Fruit fly (Drosophila melanogaster) whole organism, embryonic: Measurements from ENCODE around the gene numb.

Source experiments
- Bteb2 ChIP-seq: fragments of 200-800 bp; sonication (Bioruptor generic); optimal IDR thresholded peaks from 2 replicates; lab custom pipeline; 2016; ENCODE audit warnings: missing biosample characterization, missing genetic modification characterization
- CG1024 ChIP-seq: fragments of 200-800 bp; sonication (Bioruptor generic); IDR thresholded peaks from 2 replicates; pipeline ENCODE4 v1.3.6; 2022; ENCODE audit warnings: missing biosample characterization, missing genetic modification characterization
- CG13123 ChIP-seq: fragments of 200-800 bp; sonication (Bioruptor generic); optimal IDR thresholded peaks from 2 replicates; lab custom pipeline; 2016; ENCODE audit warnings: missing biosample characterization, missing genetic modification characterization
- CG14965 ChIP-seq: fragments of 200-800 bp; sonication (Bioruptor generic); optimal IDR thresholded peaks from 2 replicates; lab custom pipeline; 2016; ENCODE audit warnings: missing biosample characterization, missing genetic modification characterization, borderline replicate concordance
- CG15011 ChIP-seq: fragments of 200-800 bp; sonication (Bioruptor generic); optimal IDR thresholded peaks from 3 replicates; lab custom pipeline; 2018; ENCODE audit warnings: missing biosample characterization, mild to moderate bottlenecking, missing genetic modification characterization
- CG16815 ChIP-seq: fragments of 200-800 bp; sonication (Bioruptor generic); optimal IDR thresholded peaks from 3 replicates; lab custom pipeline; 2017; ENCODE audit warnings: missing biosample characterization, mild to moderate bottlenecking, missing genetic modification characterization
- CG16863 ChIP-seq: fragments of 200-800 bp; sonication (Bioruptor generic); optimal IDR thresholded peaks from 3 replicates; lab custom pipeline; 2016; ENCODE audit warnings: missing biosample characterization, missing genetic modification characterization
- CG18262 ChIP-seq: fragments of 200-800 bp; optimal IDR thresholded peaks from 3 replicates; lab custom pipeline; 2019; ENCODE audit warnings: missing biosample characterization, mild to moderate bottlenecking, missing genetic modification characterization, moderate library complexity
- CG2678 ChIP-seq: fragments of 200-800 bp; sonication (Bioruptor generic); optimal IDR thresholded peaks from 3 replicates; lab custom pipeline; 2019; ENCODE audit warnings: missing biosample characterization, mild to moderate bottlenecking, missing genetic modification characterization, moderate library complexity
- CG30020 ChIP-seq: fragments of 200-800 bp; optimal IDR thresholded peaks from 2 replicates; lab custom pipeline; 2019; ENCODE audit warnings: missing biosample characterization, mild to moderate bottlenecking, missing genetic modification characterization, moderate library complexity
- CG30431 ChIP-seq: fragments of 200-800 bp; sonication (Bioruptor generic); optimal IDR thresholded peaks from 2 replicates; lab custom pipeline; 2017; ENCODE audit warnings: missing biosample characterization, missing genetic modification characterization
- CG31365 ChIP-seq: fragments of 200-800 bp; sonication (Bioruptor generic); optimal IDR thresholded peaks from 2 replicates; lab custom pipeline; 2018; ENCODE audit warnings: missing biosample characterization, mild to moderate bottlenecking, missing genetic modification characterization
- CG34422 ChIP-seq: fragments of 200-800 bp; sonication (Bioruptor generic); IDR thresholded peaks from 3 replicates; pipeline ENCODE4 v1.3.6; 2022; ENCODE audit warnings: missing biosample characterization, missing genetic modification characterization
- CG42726 ChIP-seq: fragments of 200-800 bp; sonication (Bioruptor generic); IDR thresholded peaks from 2 replicates; pipeline ENCODE4 v1.3.6; 2022; ENCODE audit warnings: missing biosample characterization, missing genetic modification characterization; ENCODE audit not compliant: partially characterized antibody
- CG4282 ChIP-seq: fragments of 200-800 bp; sonication (Bioruptor generic); optimal IDR thresholded peaks from 2 replicates; lab custom pipeline; 2016; ENCODE audit warnings: missing biosample characterization, missing genetic modification characterization
- CG5953 ChIP-seq: fragments of 200-800 bp; sonication (Bioruptor generic); IDR thresholded peaks from 2 replicates; pipeline ENCODE4 v1.3.6; 2022; ENCODE audit warnings: missing biosample characterization, missing genetic modification characterization
- CG6254 ChIP-seq: fragments of 200-800 bp; sonication (Bioruptor generic); optimal IDR thresholded peaks from 3 replicates; lab custom pipeline; 2017; ENCODE audit warnings: mild to moderate bottlenecking, missing biosample characterization, missing genetic modification reagents, missing genetic modification characterization
- CG6813 ChIP-seq: fragments of 200-800 bp; sonication (Bioruptor generic); optimal IDR thresholded peaks from 2 replicates; lab custom pipeline; 2017; ENCODE audit warnings: missing biosample characterization, missing genetic modification characterization, mild to moderate bottlenecking, moderate library complexity, missing genetic modification reagents
- CG8281 ChIP-seq: fragments of 200-800 bp; sonication (Bioruptor generic); optimal IDR thresholded peaks from 2 replicates; lab custom pipeline; 2018; ENCODE audit warnings: missing biosample characterization, mild to moderate bottlenecking, missing genetic modification characterization, moderate library complexity
- CG8290 ChIP-seq, 3 experiments: fragments of 200-800 bp; sonication (Bioruptor generic); optimal IDR thresholded peaks; 2 replicates each; lab custom pipeline; 2016 to 2019; ENCODE audit warnings: missing biosample characterization in 3 of 3, missing genetic modification characterization in 3 of 3, mild to moderate bottlenecking in 2 of 3, moderate library complexity in 1 of 3
- CG8765 ChIP-seq: fragments of 200-800 bp; sonication (Bioruptor generic); IDR thresholded peaks from 2 replicates; pipeline ENCODE4 v1.3.6; 2022; ENCODE audit warnings: missing biosample characterization, missing genetic modification characterization
- CG9727 ChIP-seq: fragments of 200-800 bp; sonication (Bioruptor generic); optimal IDR thresholded peaks from 3 replicates; lab custom pipeline; 2017; ENCODE audit warnings: missing biosample characterization, mild to moderate bottlenecking, missing genetic modification characterization
- CHES-1-like ChIP-seq: fragments of 200-800 bp; sonication (Bioruptor generic); optimal IDR thresholded peaks from 2 replicates; lab custom pipeline; 2016; ENCODE audit warnings: missing biosample characterization, missing genetic modification characterization
- CrebB ChIP-seq: fragments of 200-800 bp; sonication (Bioruptor generic); optimal IDR thresholded peaks from 3 replicates; lab custom pipeline; 2018; ENCODE audit warnings: missing biosample characterization, mild to moderate bottlenecking, missing genetic modification characterization
- ERR ChIP-seq: fragments of 200-800 bp; sonication (Bioruptor generic); optimal IDR thresholded peaks from 2 replicates; lab custom pipeline; 2016; ENCODE audit warnings: missing biosample characterization, missing genetic modification characterization
- H2.0 ChIP-seq: fragments of 200-800 bp; sonication (Bioruptor generic); IDR thresholded peaks from 2 replicates; pipeline ENCODE4 v1.3.6; 2022; ENCODE audit warnings: missing biosample characterization, missing genetic modification characterization
- Hey ChIP-seq: fragments of 200-800 bp; sonication (Bioruptor generic); optimal IDR thresholded peaks from 3 replicates; lab custom pipeline; 2018; ENCODE audit warnings: missing biosample characterization, mild to moderate bottlenecking, missing genetic modification characterization
- MTF-1 ChIP-seq: fragments of 200-800 bp; sonication (Bioruptor generic); optimal IDR thresholded peaks from 2 replicates; lab custom pipeline; 2018; ENCODE audit warnings: missing biosample characterization, mild to moderate bottlenecking, missing genetic modification characterization, borderline replicate concordance
- Med ChIP-seq: fragments of 200-800 bp; sonication (Bioruptor generic); peaks from one replicate; lab custom pipeline; 2016; ENCODE audit warnings: missing biosample characterization, missing genetic modification characterization, mild to moderate bottlenecking, inconsistent platforms, moderate library complexity
- Mrtf ChIP-seq: fragments of 200-800 bp; sonication (Bioruptor generic); IDR thresholded peaks from 3 replicates; pipeline ENCODE4 v1.3.6; 2022; ENCODE audit warnings: missing biosample characterization, missing genetic modification characterization
- NFAT ChIP-seq: fragments of 200-800 bp; sonication (Bioruptor generic); IDR thresholded peaks from 2 replicates; pipeline ENCODE4 v1.3.6; 2022; ENCODE audit warnings: missing biosample characterization, missing genetic modification characterization
- Ptx1 ChIP-seq: fragments of 200-800 bp; sonication (Bioruptor generic); IDR thresholded peaks from 2 replicates; pipeline ENCODE4 v1.3.6; 2022; ENCODE audit warnings: missing biosample characterization, missing genetic modification characterization
- Sox100B ChIP-seq: fragments of 200-800 bp; sonication (Bioruptor generic); optimal IDR thresholded peaks from 3 replicates; lab custom pipeline; 2018; ENCODE audit warnings: missing biosample characterization, mild to moderate bottlenecking, missing genetic modification characterization
- Sry-δ ChIP-seq: fragments of 200-800 bp; sonication (Bioruptor generic); optimal IDR thresholded peaks from 2 replicates; lab custom pipeline; 2016; ENCODE audit warnings: missing biosample characterization, missing genetic modification characterization
- caup ChIP-seq: fragments of 200-800 bp; sonication (Bioruptor generic); optimal IDR thresholded peaks from 3 replicates; lab custom pipeline; 2017; ENCODE audit warnings: missing biosample characterization, mild to moderate bottlenecking, missing genetic modification characterization, moderate library complexity; ENCODE audit not compliant: severe bottlenecking
- crc ChIP-seq: fragments of 200-800 bp; sonication (Bioruptor generic); optimal IDR thresholded peaks from 2 replicates; lab custom pipeline; 2016; ENCODE audit warnings: missing biosample characterization, missing genetic modification characterization
- esg ChIP-seq: fragments of 200-800 bp; sonication (Bioruptor generic); conservative IDR thresholded peaks from 2 replicates; pipeline ENCODE4 v1.3.6; 2022; ENCODE audit warnings: missing biosample characterization, missing genetic modification characterization
- fd96Cb ChIP-seq: fragments of 200-800 bp; sonication (Bioruptor generic); optimal IDR thresholded peaks from 2 replicates; lab custom pipeline; 2018; ENCODE audit warnings: missing biosample characterization, mild to moderate bottlenecking, missing genetic modification characterization, moderate library complexity
- gro ChIP-seq: fragments of 200-800 bp; sonication (Bioruptor generic); optimal IDR thresholded peaks from 2 replicates; lab custom pipeline; 2016; ENCODE audit warnings: missing biosample characterization, missing genetic modification characterization
- insv ChIP-seq, 2 experiments: fragments of 200-800 bp; sonication (Bioruptor generic); optimal IDR thresholded peaks; 3 replicates each; lab custom pipeline; 2016 to 2018; ENCODE audit warnings: missing biosample characterization in 2 of 2, missing genetic modification characterization in 2 of 2
- jumu ChIP-seq: fragments of 200-800 bp; sonication (Bioruptor generic); optimal IDR thresholded peaks from 3 replicates; lab custom pipeline; 2016; ENCODE audit warnings: missing biosample characterization, missing genetic modification characterization
- nmo ChIP-seq: fragments of 200-800 bp; sonication (Bioruptor generic); optimal IDR thresholded peaks from 2 replicates; lab custom pipeline; 2018; ENCODE audit warnings: missing biosample characterization, mild to moderate bottlenecking, missing genetic modification characterization, moderate library complexity
- rib ChIP-seq: fragments of 200-800 bp; sonication (Bioruptor generic); IDR thresholded peaks from 2 replicates; pipeline ENCODE4 v1.3.6; 2022; ENCODE audit warnings: missing biosample characterization, missing genetic modification characterization
- sens-2 ChIP-seq: fragments of 200-800 bp; sonication (Bioruptor generic); IDR thresholded peaks from 2 replicates; pipeline ENCODE4 v1.3.6; 2022; ENCODE audit warnings: missing biosample characterization, missing genetic modification characterization
- sisA ChIP-seq: fragments of 200-800 bp; sonication (Bioruptor generic); IDR thresholded peaks from 2 replicates; pipeline ENCODE4 v1.3.6; 2022; ENCODE audit warnings: missing biosample characterization, missing genetic modification characterization
- so ChIP-seq: fragments of 200-800 bp; sonication (Bioruptor generic); IDR thresholded peaks from 3 replicates; pipeline ENCODE4 v1.3.6; 2022; ENCODE audit warnings: missing biosample characterization, missing genetic modification characterization
- sqz ChIP-seq: fragments of 200-800 bp; sonication (Bioruptor generic); optimal IDR thresholded peaks from 3 replicates; lab custom pipeline; 2018; ENCODE audit warnings: missing biosample characterization, mild to moderate bottlenecking, missing genetic modification characterization
- tx ChIP-seq: fragments of 200-800 bp; sonication (Bioruptor generic); optimal IDR thresholded peaks from 2 replicates; lab custom pipeline; 2016; ENCODE audit warnings: missing biosample characterization, missing genetic modification characterization
- unpg ChIP-seq: fragments of 200-800 bp; sonication (Bioruptor generic); optimal IDR thresholded peaks from 3 replicates; lab custom pipeline; 2018; ENCODE audit warnings: missing biosample characterization, mild to moderate bottlenecking, missing genetic modification characterization, moderate library complexity

The numb gene

dm6 chr2L:9388013-9388605, 49.2 kb upstream of the numb start (continued):
- TF ChIP-seq ERR = peak; percentile 78
- peak; percentile 79 for TF ChIP-seq Ptx1 (GFP tag; lab: Robert Waterston, UW)
- TF ChIP-seq Med = peak; percentile 98
- TF ChIP-seq Mrtf (GFP tag; lab: Robert Waterston, UW) = peak; percentile 59; the same call in 1 of the 3 replicates
- peak; percentile 23 for TF ChIP-seq CG16863 (GFP tag; lab: Kevin White, UChicago)
- TF ChIP-seq CG13123 (GFP tag; lab: Kevin White, UChicago) = no peak
- TF ChIP-seq CG5953 (GFP tag; lab: Robert Waterston, UW) = no peak
- TF ChIP-seq CG30020 (tag; lab: Kevin White, UChicago) = no peak
- TF ChIP-seq CG8290 (GFP tag; optimal IDR thresholded peaks at IDR 0.05; lab: Kevin White, UChicago) = no peak
- peak in 1 of 2 experiments; percentile 95 for TF ChIP-seq CG8290 (tag; optimal IDR thresholded peaks at IDR 0.05; lab: Kevin White, UChicago)
- TF ChIP-seq tx = peak; percentile 74
- peak; percentile 20 for TF ChIP-seq CG18262 (tag; lab: Kevin White, UChicago)
- no peak for TF ChIP-seq CG15011 (GFP tag; lab: Kevin White, UChicago)
- peak; percentile 18 for TF ChIP-seq Sry-δ
- TF ChIP-seq CrebB (tag; lab: Kevin White, UChicago) = peak; percentile 31
- TF ChIP-seq esg (GFP tag; lab: Robert Waterston, UW) = peak; percentile 60; the same call in 1 of the 2 replicates
- no peak; the same call in 1 of the 2 replicates for TF ChIP-seq sens-2 (GFP tag; lab: Robert Waterston, UW)
- no peak for TF ChIP-seq CG8765
- peak; percentile 44 for TF ChIP-seq CG4282 (GFP tag; lab: Kevin White, UChicago)
- peak; percentile 37 for TF ChIP-seq CG6813 (GFP tag; lab: Kevin White, UChicago)
- TF ChIP-seq rib (GFP tag; lab: Robert Waterston, UW) = peak; percentile 81
- peak; percentile 2 for TF ChIP-seq Sox100B (GFP tag; lab: Kevin White, UChicago)
- TF ChIP-seq CG30431 (GFP tag; lab: Kevin White, UChicago) = peak; percentile 48
- peak; percentile 48 for TF ChIP-seq CG31365 (tag; lab: Kevin White, UChicago)
- peak; percentile 56 for TF ChIP-seq jumu (GFP tag; lab: Kevin White, UChicago)
- no peak for TF ChIP-seq sqz (GFP tag; lab: Kevin White, UChicago)
- TF ChIP-seq Bteb2 = peak; percentile 65
- TF ChIP-seq fd96Cb (tag; lab: Kevin White, UChicago) = peak; percentile 31
- TF ChIP-seq CHES-1-like = peak; percentile 87
- TF ChIP-seq CG34422 (GFP tag; lab: Robert Waterston, UW) = peak; percentile 76; the same call in 2 of the 3 replicates
- peak; percentile 86 for TF ChIP-seq NFAT (GFP tag; lab: Robert Waterston, UW)
- no peak for TF ChIP-seq MTF-1 (GFP tag; lab: Kevin White, UChicago)
- peak; percentile 50 for TF ChIP-seq crc
- TF ChIP-seq sisA = peak; percentile 42
- TF ChIP-seq caup (GFP tag; lab: Kevin White, UChicago) = peak; percentile 68
- peak; percentile 84 for TF ChIP-seq gro (GFP tag; lab: Kevin White, UChicago)
- TF ChIP-seq so = peak; percentile 76; the same call in 2 of the 3 replicates
- no peak for TF ChIP-seq insv (GFP tag; optimal IDR thresholded peaks at IDR 0.05; lab: Kevin White, UChicago)
- no peak for TF ChIP-seq CG14965 (GFP tag; lab: Kevin White, UChicago)
- no peak for TF ChIP-seq Hey (tag; lab: Kevin White, UChicago)
- TF ChIP-seq CG8281 (tag; lab: Kevin White, UChicago) = peak; percentile 21
- peak; percentile 57 for TF ChIP-seq CG9727 (GFP tag; lab: Kevin White, UChicago)
- no peak for TF ChIP-seq CG6254 (GFP tag; lab: Kevin White, UChicago)
- peak; percentile 75 for TF ChIP-seq CG2678 (tag; lab: Kevin White, UChicago)
- TF ChIP-seq H2.0 (GFP tag; lab: Robert Waterston, UW) = peak; percentile 68
- peak; percentile 76 for TF ChIP-seq unpg
- peak; percentile 49 for TF ChIP-seq nmo
- TF ChIP-seq CG1024 = no peak
- peak; percentile 65 for TF ChIP-seq CG16815 (GFP tag; lab: Kevin White, UChicago)
- TF ChIP-seq CG42726 (GFP tag; lab: Robert Waterston, UW) = no peak
